Worm (Caenorhabditis elegans) whole organism, L4 larva: ENCODE results near the gene slc-17.3.

Experiments
- D1046.2 ChIP-seq: fragments of 200-800 bp; sonication (Bioruptor generic); IDR thresholded peaks from 2 replicates; pipeline ENCODE4 v1.3.6; 2022; ENCODE audit warnings: missing genetic modification characterization, missing compliant biosample characterization
- T20F7.1 ChIP-seq: fragments of 200-800 bp; sonication (Bioruptor generic); optimal IDR thresholded peaks from 2 replicates; lab custom pipeline; 2018; ENCODE audit warnings: mild to moderate bottlenecking, missing genetic modification characterization, missing compliant biosample characterization
- Y75B8A.6 ChIP-seq: fragments of 200-800 bp; sonication (Bioruptor generic); IDR thresholded peaks from 2 replicates; pipeline ENCODE4 v1.3.6; 2022; ENCODE audit warnings: missing genetic modification reagents, missing genetic modification characterization, missing compliant biosample characterization
- ZK337.2 ChIP-seq: fragments of 200-800 bp; sonication (Bioruptor generic); IDR thresholded peaks from 2 replicates; pipeline ENCODE4 v1.3.6; 2022; ENCODE audit warnings: missing genetic modification reagents, missing genetic modification characterization, missing compliant biosample characterization
- aha-1 ChIP-seq: fragments of 150-350 bp; peaks from one replicate; lab custom pipeline; 2014; ENCODE audit warnings: missing biosample characterization, missing genetic modification characterization
- attf-4 ChIP-seq: sonication (generic microtip); optimal IDR thresholded peaks from 3 replicates; lab custom pipeline; 2017; ENCODE audit warnings: missing biosample characterization, missing genetic modification characterization
- ctbp-1 ChIP-seq: fragments of 200-800 bp; sonication (Bioruptor generic); IDR thresholded peaks from 2 replicates; pipeline ENCODE4 v1.3.6; 2022; ENCODE audit warnings: missing genetic modification reagents, missing genetic modification characterization, missing compliant biosample characterization
- daf-16 ChIP-seq, 3 experiments: sonication (generic microtip); optimal IDR thresholded peaks; 2 replicates each; lab custom pipeline; 2016 to 2017; ENCODE audit warnings: missing genetic modification characterization in 3 of 3, missing genetic modification reagents in 3 of 3, mild to moderate bottlenecking in 2 of 3, missing compliant biosample characterization in 2 of 3, missing biosample characterization in 1 of 3, moderate library complexity in 1 of 3
- daf-8 ChIP-seq: fragments of 200-800 bp; sonication (Bioruptor generic); IDR thresholded peaks from 2 replicates; pipeline ENCODE4 v1.3.6; 2022; ENCODE audit warnings: missing genetic modification characterization, missing compliant biosample characterization
- dmd-8 ChIP-seq: fragments of 200-800 bp; sonication (Bioruptor generic); IDR thresholded peaks from 2 replicates; pipeline ENCODE4 v1.3.6; 2022; ENCODE audit warnings: missing genetic modification characterization, missing compliant biosample characterization
- dmd-9 ChIP-seq: fragments of 200-800 bp; sonication (Bioruptor generic); IDR thresholded peaks from 2 replicates; pipeline ENCODE4 v1.3.6; 2022; ENCODE audit warnings: missing genetic modification reagents, missing genetic modification characterization, missing compliant biosample characterization
- dve-1 ChIP-seq: sonication (generic microtip); optimal IDR thresholded peaks from 2 replicates; lab custom pipeline; 2017; ENCODE audit warnings: antibody characterized with exemption, mild to moderate bottlenecking, missing genetic modification characterization, missing compliant biosample characterization; ENCODE audit not compliant: insufficient read depth
- egl-43 ChIP-seq: fragments of 200-800 bp; sonication (Bioruptor generic); IDR thresholded peaks from 2 replicates; pipeline ENCODE4 v1.3.6; 2022; ENCODE audit warnings: missing genetic modification reagents, missing genetic modification characterization, missing compliant biosample characterization
- gei-8 ChIP-seq: fragments of 200-800 bp; sonication (Bioruptor generic); optimal IDR thresholded peaks from 2 replicates; lab custom pipeline; 2018; ENCODE audit warnings: mild to moderate bottlenecking, missing genetic modification characterization, missing compliant biosample characterization
- hlh-11 ChIP-seq: fragments of 200-800 bp; sonication (Bioruptor generic); optimal IDR thresholded peaks from 2 replicates; lab custom pipeline; 2018; ENCODE audit warnings: mild to moderate bottlenecking, missing genetic modification characterization, missing compliant biosample characterization
- hlh-30 ChIP-seq: sonication (generic microtip); optimal IDR thresholded peaks from 2 replicates; lab custom pipeline; 2017; ENCODE audit warnings: antibody characterized with exemption, mild to moderate bottlenecking, missing genetic modification characterization, missing compliant biosample characterization; ENCODE audit not compliant: insufficient read depth
- lin-39 ChIP-seq: fragments of 150-350 bp; optimal IDR thresholded peaks from 2 replicates; lab custom pipeline; 2014; ENCODE audit warnings: missing biosample characterization, missing genetic modification reagents, missing genetic modification characterization
- lir-3 ChIP-seq: sonication (generic microtip); optimal IDR thresholded peaks from 2 replicates; lab custom pipeline; 2016; ENCODE audit warnings: mild to moderate bottlenecking, missing genetic modification characterization, missing compliant biosample characterization
- lsy-2 ChIP-seq, 2 experiments: fragments of 150-350 bp in 1 of 2; sonication (generic microtip) in 1 of 2; optimal IDR thresholded peaks; 2 replicates each; lab custom pipeline; 2014 to 2017; ENCODE audit warnings: missing biosample characterization in 2 of 2, missing genetic modification characterization in 2 of 2
- mdl-1 ChIP-seq, 2 experiments: fragments of 150-350 bp in 1 of 2; sonication (generic microtip) in 1 of 2; optimal IDR thresholded peaks; 2 replicates each; lab custom pipeline; 2014 to 2017; ENCODE audit warnings: missing biosample characterization in 2 of 2, missing genetic modification characterization in 2 of 2
- mxl-3 ChIP-seq: fragments of 200-800 bp; sonication (Bioruptor generic); optimal IDR thresholded peaks from 2 replicates; lab custom pipeline; 2018; ENCODE audit warnings: mild to moderate bottlenecking, missing genetic modification characterization, missing compliant biosample characterization
- nhr-11 ChIP-seq: fragments of 150-350 bp; optimal IDR thresholded peaks from 2 replicates; lab custom pipeline; 2014; ENCODE audit warnings: missing biosample characterization, missing genetic modification characterization
- nhr-111 ChIP-seq: fragments of 200-800 bp; sonication (Bioruptor generic); optimal IDR thresholded peaks from 2 replicates; lab custom pipeline; 2018; ENCODE audit warnings: mild to moderate bottlenecking, missing genetic modification characterization, missing compliant biosample characterization
- nhr-25 ChIP-seq: sonication (generic microtip); optimal IDR thresholded peaks from 2 replicates; lab custom pipeline; 2017; ENCODE audit warnings: missing genetic modification characterization, mild to moderate bottlenecking, missing compliant biosample characterization, antibody characterized with exemption, moderate library complexity, borderline replicate concordance; ENCODE audit not compliant: insufficient read depth
- nhr-28 ChIP-seq: fragments of 150-350 bp; optimal IDR thresholded peaks from 2 replicates; lab custom pipeline; 2014; ENCODE audit warnings: missing biosample characterization, missing genetic modification characterization
- nhr-77 ChIP-seq: fragments of 150-350 bp; optimal IDR thresholded peaks from 2 replicates; lab custom pipeline; 2014; ENCODE audit warnings: missing biosample characterization, missing genetic modification characterization
- pqm-1 ChIP-seq: sonication (generic microtip); optimal IDR thresholded peaks from 2 replicates; lab custom pipeline; 2017; ENCODE audit warnings: missing biosample characterization, missing genetic modification characterization
- rbr-2 ChIP-seq: sonication (generic microtip); optimal IDR thresholded peaks from 2 replicates; lab custom pipeline; 2016; ENCODE audit warnings: missing genotype, missing genetic modification characterization, missing compliant biosample characterization
- saeg-2 ChIP-seq: fragments of 200-800 bp; sonication (Bioruptor generic); IDR thresholded peaks from 2 replicates; pipeline ENCODE4 v1.3.6; 2022; ENCODE audit warnings: missing genetic modification reagents, missing genetic modification characterization, missing compliant biosample characterization
- set-16 ChIP-seq: fragments of 200-800 bp; sonication (Bioruptor generic); IDR thresholded peaks from 2 replicates; pipeline ENCODE4 v1.3.6; 2022; ENCODE audit warnings: missing genetic modification reagents, missing genetic modification characterization, missing compliant biosample characterization
- snpc-1.2 ChIP-seq: fragments of 200-800 bp; sonication (Bioruptor generic); IDR thresholded peaks from 2 replicates; pipeline ENCODE4 v1.3.6; 2022; ENCODE audit warnings: missing genetic modification reagents, missing genetic modification characterization, missing compliant biosample characterization
- snpc-4 ChIP-seq: fragments of 150-350 bp; optimal IDR thresholded peaks from 2 replicates; lab custom pipeline; 2014; ENCODE audit warnings: missing biosample characterization, missing genetic modification characterization
- tag-97 ChIP-seq: fragments of 200-800 bp; sonication (Bioruptor generic); IDR thresholded peaks from 2 replicates; pipeline ENCODE4 v1.3.6; 2022; ENCODE audit warnings: missing genetic modification characterization, missing compliant biosample characterization
- unc-62 ChIP-seq, 3 experiments: fragments of 150-350 bp in 1 of 3; sonication (generic microtip); optimal IDR thresholded peaks in 2 of 3; peaks in 1 of 3; 1 replicate in 1 of 3; 2 replicates in 2 of 3; lab custom pipeline; 2014 to 2017; ENCODE audit warnings: missing biosample characterization in 3 of 3, missing genetic modification characterization in 3 of 3, missing genetic modification reagents in 3 of 3, missing genotype in 1 of 3
- zfp-2 ChIP-seq: sonication (generic microtip); optimal IDR thresholded peaks from 2 replicates; lab custom pipeline; 2016; ENCODE audit warnings: mild to moderate bottlenecking, missing genetic modification characterization, missing compliant biosample characterization

Gene slc-17.3

DNA sequence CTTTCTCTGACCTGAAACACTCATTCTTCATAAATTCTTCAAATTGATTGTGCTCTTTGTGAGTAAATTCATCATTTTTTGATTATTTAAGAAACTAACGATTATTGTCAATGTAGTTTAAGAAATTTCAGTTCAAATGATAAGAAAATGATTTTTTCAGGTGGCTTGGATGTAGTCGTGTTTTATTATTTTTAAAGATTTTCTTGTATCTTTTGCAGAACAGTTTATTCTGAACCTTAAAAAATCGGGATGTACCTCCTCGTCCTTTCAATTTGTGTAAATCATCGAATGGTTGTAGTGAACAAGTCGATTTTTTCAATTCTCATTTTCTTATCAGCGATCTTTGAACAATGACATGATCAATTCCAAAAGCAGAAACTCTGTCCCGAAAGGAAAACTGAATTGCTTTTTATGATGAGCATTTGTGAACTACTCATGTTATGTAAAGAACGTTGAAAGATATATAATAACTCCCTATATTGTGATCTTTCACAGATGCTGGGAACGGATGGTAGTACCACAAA, at the start of gene slc-17.3:
Gene slc-17.3, minus strand, starts transcription at position 51 of the 524 bp plus-strand sequence.
- TF ChIP-seq set-16 (GFP tag; lab: Robert Waterston, UW) (no peak), attf-4 (no peak), nhr-77 (tag; lab: Kevin White, UChicago) (peak; percentile 16), pqm-1 (peak; percentile 1), daf-8 (GFP tag; lab: Robert Waterston, UW) (no peak), nhr-28 (tag; lab: Kevin White, UChicago) (peak; percentile 44), egl-43 (GFP tag; lab: Robert Waterston, UW) (no peak), aha-1 (peak; percentile 31), lin-39 (no peak)

DNA sequence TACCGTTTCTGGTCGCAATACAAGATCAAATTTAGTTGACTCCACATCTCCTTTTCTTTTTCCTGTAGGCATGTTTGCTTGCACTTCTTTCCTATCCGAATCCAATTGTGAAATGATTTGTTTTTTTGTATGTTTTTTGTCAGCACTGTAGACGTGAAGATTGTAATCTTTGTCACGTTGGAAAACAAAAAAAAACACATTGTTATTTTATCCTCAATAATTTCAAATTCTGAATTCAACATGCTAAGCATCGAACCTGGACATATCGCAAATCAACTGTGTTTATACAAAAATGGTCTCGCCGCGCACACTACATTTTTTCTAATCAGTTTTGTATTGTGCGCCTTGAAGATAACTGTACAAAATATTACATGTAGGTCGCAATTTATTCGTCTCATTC, 48.4 kb upstream of the slc-17.3 start, which contains the start of gene ZK688.12:
Gene ZK688.12, minus strand, starts transcription at position 101 of the 400 bp plus-strand sequence.
- no peak for TF ChIP-seq lin-39
- no peak for TF ChIP-seq tag-97 (GFP tag; lab: Robert Waterston, UW)
- TF ChIP-seq dmd-8 (GFP tag; lab: Robert Waterston, UW) = no peak
- TF ChIP-seq, all 104 proteins: peak for 0

DNA sequence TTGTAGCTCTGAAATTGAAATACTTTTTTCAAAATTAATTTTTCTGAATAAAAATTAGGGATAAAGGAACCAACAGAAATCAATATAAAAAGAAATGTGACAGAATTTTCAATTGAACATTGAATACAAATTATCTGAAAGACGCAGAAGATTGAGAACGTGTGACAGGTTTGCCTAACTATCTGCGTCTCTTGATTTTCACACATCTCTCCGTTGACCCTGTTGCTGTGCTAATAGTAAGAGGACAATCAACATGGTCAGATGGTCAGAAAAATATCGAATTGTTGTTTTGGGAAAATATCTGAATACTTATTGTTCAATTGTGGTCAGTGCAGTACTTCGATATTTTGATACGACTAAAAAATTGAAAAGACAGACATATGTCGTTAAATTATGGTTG, 46.5 kb upstream of the slc-17.3 start, which contains the start of gene ZK688.7:
Gene ZK688.7, minus strand, starts transcription at position 14 of the 400 bp plus-strand sequence.
- no peak for TF ChIP-seq saeg-2 (GFP tag; lab: Robert Waterston, UW)
- peak; percentile 60 for TF ChIP-seq dve-1
- peak; percentile 86 for TF ChIP-seq hlh-30 (tag; lab: Kevin White, UChicago)
- TF ChIP-seq Y75B8A.6 (GFP tag; lab: Robert Waterston, UW) = no peak
- TF ChIP-seq lsy-2 (tag; optimal IDR thresholded peaks at IDR 0.05; lab: Kevin White, UChicago) = peak in 1 of 2 experiments; percentile 29
- TF ChIP-seq mdl-1 (tag; optimal IDR thresholded peaks at IDR 0.05; lab: Kevin White, UChicago) = peak in 1 of 2 experiments; percentile 47
- TF ChIP-seq ZK337.2 = no peak
- TF ChIP-seq unc-62 (GFP tag; optimal IDR thresholded peaks at IDR 0.05 in 1 of 2; lab: Kevin White, UChicago) = peak in 1 of 2 experiments; percentile 87
- TF ChIP-seq unc-62 (tag; optimal IDR thresholded peaks at IDR 0.05; lab: Kevin White, UChicago) = no peak
- TF ChIP-seq D1046.2 (GFP tag; lab: Robert Waterston, UW) = no peak
- no peak for TF ChIP-seq nhr-111 (GFP tag; lab: Kevin White, UChicago)
- TF ChIP-seq set-16 (GFP tag; lab: Robert Waterston, UW) = no peak
- no peak for TF ChIP-seq daf-16 (GFP tag; optimal IDR thresholded peaks at IDR 0.05; lab: Kevin White, UChicago)
- TF ChIP-seq daf-16 (tag; optimal IDR thresholded peaks at IDR 0.05; lab: Kevin White, UChicago) = peak; percentile 84
- TF ChIP-seq rbr-2 (tag; lab: Kevin White, UChicago) = no peak
- no peak for TF ChIP-seq nhr-25 (tag; lab: Kevin White, UChicago)
- TF ChIP-seq nhr-11 (tag; lab: Kevin White, UChicago) = no peak
- TF ChIP-seq hlh-11 (tag; lab: Kevin White, UChicago) = peak; percentile 56
- peak; percentile 60 for TF ChIP-seq nhr-28 (tag; lab: Kevin White, UChicago)
- TF ChIP-seq mxl-3 = peak; percentile 31
- TF ChIP-seq zfp-2 (tag; lab: Kevin White, UChicago) = no peak
- TF ChIP-seq snpc-4 (tag; lab: Kevin White, UChicago) = no peak
- no peak for TF ChIP-seq lir-3 (tag; lab: Kevin White, UChicago)
- TF ChIP-seq dmd-9 (GFP tag; lab: Robert Waterston, UW) = no peak
- no peak for TF ChIP-seq ctbp-1 (GFP tag; lab: Robert Waterston, UW)
- TF ChIP-seq snpc-1.2 = no peak
- TF ChIP-seq lin-39 = no peak
- TF ChIP-seq gei-8 (GFP tag; lab: Kevin White, UChicago) = no peak
- peak; percentile 2 for TF ChIP-seq T20F7.1
- TF ChIP-seq, all 104 proteins: peak for 10
